Worm (Caenorhabditis elegans): ENCODE measurements around the gene B0393.7.
"Not testable (repeated sequence)": the region's sequence is repeated elsewhere in the genome, so short reads cannot be mapped to it uniquely, and the experiment has no call there.

B0393.7 gene

DNA sequence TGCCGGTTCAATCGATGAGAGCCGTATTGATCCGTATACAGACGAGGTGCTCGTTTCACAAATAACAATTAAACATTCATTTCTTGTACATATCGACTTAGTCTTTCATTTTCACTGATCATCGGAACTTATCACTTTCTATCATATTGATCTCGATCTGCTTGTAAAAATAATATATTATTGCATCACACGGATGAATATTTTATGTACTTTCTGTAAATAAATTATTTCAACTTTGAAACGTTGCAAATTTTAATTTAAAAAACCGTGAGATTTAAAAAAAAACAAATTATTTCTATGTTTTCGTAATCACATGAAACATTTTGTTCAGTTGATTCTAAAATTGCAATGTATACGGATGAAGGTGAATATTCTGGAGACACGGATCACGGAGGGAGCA is 35.3 kb downstream of the B0393.7 start, which contains the start of gene twk-6:
TSS of gene twk-6 (plus strand) at position 301 of the 400 bp plus-strand sequence.
- not testable (repeated sequence) for TF ChIP-seq ceh-18, tbx-7, dve-1 (tag; optimal IDR thresholded peaks at IDR 0.05)

DNA sequence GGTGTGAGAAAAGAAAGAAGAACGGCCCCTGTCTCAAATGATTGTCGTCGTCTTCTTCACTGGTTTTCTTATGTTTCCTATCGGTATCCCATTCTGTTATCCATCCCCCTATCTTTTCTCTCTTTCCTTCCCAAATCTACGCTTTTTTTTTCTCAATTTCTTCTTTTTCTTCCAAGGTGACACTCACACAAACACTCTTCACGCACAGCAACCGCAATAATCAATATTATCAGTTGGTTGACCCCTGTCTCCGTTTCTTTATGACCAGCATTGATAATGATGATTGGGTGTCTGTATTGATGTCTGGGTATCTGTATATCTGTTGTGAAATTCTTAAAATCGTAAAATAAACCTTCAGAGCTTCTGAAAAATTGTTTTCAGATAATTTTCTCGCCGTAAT is 37.1 kb downstream of the B0393.7 start:
- TF ChIP-seq fax-1 (tag; optimal IDR thresholded peaks at IDR 0.05), result no peak
- no peak for TF ChIP-seq nhr-11 (tag; optimal IDR thresholded peaks at IDR 0.05)
- TF ChIP-seq elt-2 (tag; optimal IDR thresholded peaks at IDR 0.05), result peak; percentile 27

DNA sequence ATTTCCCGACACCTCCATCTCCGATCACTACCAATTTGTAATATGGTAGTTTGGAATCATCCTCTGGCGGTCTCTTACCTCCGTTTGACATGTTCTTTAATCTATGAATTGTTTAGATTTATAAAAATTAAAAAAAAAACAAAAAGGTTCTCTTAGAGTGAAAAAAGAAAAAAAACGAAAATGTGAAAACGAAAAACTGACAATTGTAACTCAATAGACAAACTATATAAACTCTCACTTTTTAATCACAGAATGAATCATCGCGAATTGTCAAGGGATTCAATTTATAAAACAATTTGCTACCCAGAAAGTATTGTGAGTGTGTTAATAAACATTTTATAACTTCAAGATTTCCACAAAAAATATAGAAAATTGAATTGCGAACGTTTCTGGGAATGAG is 37.9 kb downstream of the B0393.7 start, which contains the start of gene ras-2:
TSS of gene ras-2 (minus strand) at position 101 of the 400 bp plus-strand sequence.
- TF ChIP-seq ztf-16 (tag; optimal IDR thresholded peaks at IDR 0.05), result no peak
- no peak for TF ChIP-seq npax-4 (tag; optimal IDR thresholded peaks at IDR 0.05)
- TF ChIP-seq pqm-1 (tag; optimal IDR thresholded peaks at IDR 0.05), result no peak
- TF ChIP-seq fax-1 (tag; optimal IDR thresholded peaks at IDR 0.05), result no peak
- TF ChIP-seq ceh-18 (tag; optimal IDR thresholded peaks at IDR 0.05), result no peak
- TF ChIP-seq madf-2 (tag; optimal IDR thresholded peaks at IDR 0.05), result no peak
- TF ChIP-seq sox-2 (GFP tag; IDR thresholded peaks at IDR 0.05), result no peak
- no peak for TF ChIP-seq hlh-8 (tag; optimal IDR thresholded peaks at IDR 0.05)
- TF ChIP-seq pros-1 (tag; optimal IDR thresholded peaks at IDR 0.05), result no peak
- TF ChIP-seq T23F11.4 (GFP tag; optimal IDR thresholded peaks at IDR 0.05), result no peak
- TF ChIP-seq ceh-34 (tag; optimal IDR thresholded peaks at IDR 0.05), result no peak
- no peak for TF ChIP-seq lim-6 (tag; optimal IDR thresholded peaks at IDR 0.05)
- TF ChIP-seq sdc-2 (tag; optimal IDR thresholded peaks at IDR 0.05), result no peak

DNA sequence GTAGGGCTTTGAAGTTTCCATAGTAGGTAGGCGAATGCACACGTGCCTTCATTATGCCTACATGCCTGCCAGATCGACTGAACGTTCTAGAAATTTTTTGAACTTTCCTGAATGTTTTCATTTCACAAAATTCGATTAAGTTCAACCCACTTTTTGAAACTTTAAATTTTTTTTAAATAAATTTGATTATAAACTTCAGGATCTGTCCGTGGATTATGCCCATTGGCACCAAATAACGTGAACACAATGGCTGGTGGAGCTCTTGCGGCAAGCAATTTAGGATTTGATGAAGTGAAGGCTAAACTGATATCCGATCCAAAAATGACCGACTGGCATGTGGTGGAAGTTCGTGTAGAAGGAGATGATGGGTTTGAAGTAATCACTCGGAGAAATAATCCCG is 42.5 kb downstream of the B0393.7 start, which contains the start of gene F17C8.7:
TSS of gene F17C8.7 (plus strand) at position 301 of the 400 bp plus-strand sequence.
- no peak for TF ChIP-seq tbx-2 (tag; optimal IDR thresholded peaks at IDR 0.05)
- TF ChIP-seq eyg-1 (tag; optimal IDR thresholded peaks at IDR 0.05), result no peak
- no peak for TF ChIP-seq pros-1 (tag; optimal IDR thresholded peaks at IDR 0.05)
- no peak for TF ChIP-seq F13H6.1 (tag; optimal IDR thresholded peaks at IDR 0.05)
- no peak for TF ChIP-seq pqm-1 (tag; optimal IDR thresholded peaks at IDR 0.05)

DNA sequence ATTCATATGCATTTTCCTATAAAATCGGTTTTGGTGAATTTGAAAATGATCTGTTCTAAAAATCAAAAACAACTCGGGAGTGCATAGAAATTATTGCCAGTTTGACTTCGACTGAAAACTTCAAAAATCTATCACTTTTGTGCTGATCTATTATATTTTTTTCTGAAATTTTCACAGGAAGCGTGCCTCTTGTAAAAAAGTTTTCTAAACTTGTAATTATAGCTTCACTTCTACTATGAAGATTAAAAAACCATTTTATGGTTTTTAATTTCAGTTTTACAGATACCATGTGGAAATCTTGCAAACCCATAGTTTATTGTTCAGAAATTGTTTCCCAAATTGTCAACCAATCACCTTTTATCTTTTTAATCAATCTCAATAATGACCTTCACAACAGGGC is 43.8 kb downstream of the B0393.7 start, which contains the start of gene F17C8.9:
TSS of gene F17C8.9 (plus strand) at position 301 of the 400 bp plus-strand sequence.
- no peak for TF ChIP-seq ceh-18 (tag; optimal IDR thresholded peaks at IDR 0.05)
- TF ChIP-seq tbx-7 (tag; optimal IDR thresholded peaks at IDR 0.05), result no peak
- TF ChIP-seq tbx-2 (tag; optimal IDR thresholded peaks at IDR 0.05), result no peak
- no peak for TF ChIP-seq ceh-22 (tag; optimal IDR thresholded peaks at IDR 0.05)
- TF ChIP-seq ceh-24 (tag; optimal IDR thresholded peaks at IDR 0.05), result no peak
- TF ChIP-seq hlh-6 (tag; optimal IDR thresholded peaks at IDR 0.05), result no peak
- no peak for TF ChIP-seq madf-2 (tag; optimal IDR thresholded peaks at IDR 0.05)

DNA sequence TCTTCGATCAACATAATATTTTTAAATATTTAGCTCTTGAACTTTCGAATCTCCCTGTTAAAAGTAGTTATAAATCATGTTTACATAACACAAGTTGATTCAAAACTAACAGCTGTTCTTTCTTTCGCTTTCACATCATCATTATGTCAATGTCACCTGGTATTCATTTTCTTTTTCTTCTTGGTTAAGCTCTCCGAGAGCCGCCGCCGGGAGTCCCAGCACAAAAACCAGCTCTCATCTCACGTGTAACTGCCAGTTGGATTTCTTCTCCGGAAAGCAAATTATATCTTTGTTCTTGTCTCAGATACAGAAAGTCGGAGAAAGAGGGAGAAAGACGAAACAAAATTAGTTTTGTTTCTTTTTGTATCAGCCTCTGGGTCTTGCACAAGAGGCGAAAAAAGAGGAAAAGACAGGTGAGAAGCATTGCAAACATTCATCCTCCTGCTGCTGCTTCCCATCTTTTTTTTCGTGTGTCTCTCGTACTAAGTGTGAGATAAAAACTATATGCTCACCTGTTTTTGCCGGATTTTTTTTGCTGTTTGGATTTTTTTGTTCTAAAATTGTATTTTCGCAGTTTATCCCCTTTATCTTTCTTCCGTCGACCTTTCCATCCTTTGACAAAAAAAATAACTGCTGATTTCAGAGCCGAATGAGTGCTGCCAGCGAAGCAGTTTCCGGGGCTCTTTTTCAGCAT is 46.5 kb downstream of the B0393.7 start, which contains the start of gene F17C8.3:
TSS of gene F17C8.3 (plus strand) at position 644 of the 694 bp plus-strand sequence.
- peak; percentile 69 for TF ChIP-seq ceh-18 (tag; optimal IDR thresholded peaks at IDR 0.05)
- TF ChIP-seq ceh-24 (tag; optimal IDR thresholded peaks at IDR 0.05), result no peak

All from whole organism, late embryonic.